Worm (Caenorhabditis elegans) whole organism, young adult: Measurements from ENCODE around the gene F26H11.8.

Experiments
- B0035.1 ChIP-seq: sonication (generic microtip); optimal IDR thresholded peaks from 2 replicates; lab custom pipeline; 2016; ENCODE audit warnings: missing genetic modification characterization, mild to moderate bottlenecking, missing compliant biosample characterization, missing genotype, missing genetic modification reagents
- B0336.3 ChIP-seq: fragments of 200-800 bp; sonication (Bioruptor generic); IDR thresholded peaks from 2 replicates; pipeline ENCODE4 v1.3.6; 2022; ENCODE audit warnings: missing genetic modification characterization, missing compliant biosample characterization
- F23B12.7 ChIP-seq: sonication (generic microtip); optimal IDR thresholded peaks from 2 replicates; lab custom pipeline; 2017; ENCODE audit warnings: missing genetic modification characterization, mild to moderate bottlenecking, missing compliant biosample characterization, antibody characterized with exemption, moderate library complexity; ENCODE audit not compliant: insufficient read depth
- F49E8.2 ChIP-seq: sonication (generic microtip); optimal IDR thresholded peaks from 3 replicates; lab custom pipeline; 2017; ENCODE audit warnings: missing genetic modification characterization, mild to moderate bottlenecking, missing compliant biosample characterization, antibody characterized with exemption, moderate library complexity; ENCODE audit not compliant: insufficient read depth
- F55B11.4 ChIP-seq: sonication (generic microtip); optimal IDR thresholded peaks from 2 replicates; lab custom pipeline; 2016; ENCODE audit warnings: missing compliant biosample characterization, missing genetic modification characterization, borderline replicate concordance; ENCODE audit not compliant: insufficient read depth
- K11D2.4 ChIP-seq: fragments of 200-800 bp; sonication (Bioruptor generic); IDR thresholded peaks from 2 replicates; pipeline ENCODE4 v1.3.6; 2022; ENCODE audit warnings: missing genetic modification reagents, missing genetic modification characterization, missing compliant biosample characterization
- ZK185.1 ChIP-seq: sonication (generic microtip); optimal IDR thresholded peaks from 2 replicates; lab custom pipeline; 2016; ENCODE audit warnings: mild to moderate bottlenecking, missing genetic modification characterization, missing compliant biosample characterization; ENCODE audit not compliant: poor library complexity, severe bottlenecking
- akir-1 ChIP-seq: fragments of 200-800 bp; sonication (Bioruptor generic); optimal IDR thresholded peaks from 2 replicates; lab custom pipeline; 2018; ENCODE audit warnings: mild to moderate bottlenecking, missing genetic modification characterization, moderate library complexity, missing compliant biosample characterization
- atf-7 ChIP-seq: sonication (generic microtip); optimal IDR thresholded peaks from 2 replicates; lab custom pipeline; 2017; ENCODE audit warnings: mild to moderate bottlenecking, missing genetic modification characterization, missing compliant biosample characterization
- attf-3 ChIP-seq: fragments of 200-800 bp; sonication (Bioruptor generic); conservative IDR thresholded peaks from 2 replicates; pipeline ENCODE4 v1.3.6; 2022; ENCODE audit warnings: missing genetic modification reagents, missing genetic modification characterization, missing compliant biosample characterization
- attf-6 ChIP-seq: fragments of 200-800 bp; sonication (Bioruptor generic); IDR thresholded peaks from 2 replicates; pipeline ENCODE4 v1.3.6; 2022; ENCODE audit warnings: missing genetic modification reagents, missing genetic modification characterization, missing compliant biosample characterization
- bed-2 ChIP-seq: fragments of 200-800 bp; sonication (Bioruptor generic); IDR thresholded peaks from 2 replicates; pipeline ENCODE4 v1.3.6; 2022; ENCODE audit warnings: missing genetic modification reagents, missing genetic modification characterization, missing compliant biosample characterization
- ceh-27 ChIP-seq: fragments of 200-800 bp; sonication (Bioruptor generic); optimal IDR thresholded peaks from 2 replicates; lab custom pipeline; 2018; ENCODE audit warnings: mild to moderate bottlenecking, missing genetic modification characterization, moderate library complexity, missing compliant biosample characterization
- ceh-40 ChIP-seq: fragments of 200-800 bp; sonication (Bioruptor generic); IDR thresholded peaks from 2 replicates; pipeline ENCODE4 v1.3.6; 2022; ENCODE audit warnings: missing genetic modification characterization, missing compliant biosample characterization
- chd-7 ChIP-seq: sonication (generic microtip); optimal IDR thresholded peaks from 2 replicates; lab custom pipeline; 2016; ENCODE audit warnings: mild to moderate bottlenecking, missing genetic modification characterization, moderate library complexity, missing compliant biosample characterization
- dox-1 ChIP-seq: fragments of 200-800 bp; sonication (Bioruptor generic); IDR thresholded peaks from 2 replicates; pipeline ENCODE4 v1.3.6; 2022; ENCODE audit warnings: missing genetic modification reagents, missing genetic modification characterization, missing compliant biosample characterization
- dpl-1 ChIP-seq: fragments of 150-350 bp; optimal IDR thresholded peaks from 2 replicates; lab custom pipeline; 2014; ENCODE audit warnings: missing biosample characterization, missing genetic modification reagents, missing genetic modification characterization
- efl-1 ChIP-seq: fragments of 150-350 bp; optimal IDR thresholded peaks from 2 replicates; lab custom pipeline; 2014; ENCODE audit warnings: missing biosample characterization, missing genetic modification reagents, missing genetic modification characterization
- egl-44 ChIP-seq: fragments of 200-800 bp; sonication (Bioruptor generic); IDR thresholded peaks from 2 replicates; pipeline ENCODE4 v1.3.6; 2022; ENCODE audit warnings: missing genetic modification reagents, missing genetic modification characterization, missing compliant biosample characterization
- egrh-3 ChIP-seq: fragments of 200-800 bp; sonication (Bioruptor generic); IDR thresholded peaks from 2 replicates; pipeline ENCODE4 v1.3.6; 2022; ENCODE audit warnings: missing genetic modification reagents, missing genetic modification characterization, missing compliant biosample characterization
- fkh-3 ChIP-seq: sonication (generic microtip); optimal IDR thresholded peaks from 2 replicates; lab custom pipeline; 2016; ENCODE audit warnings: mild to moderate bottlenecking, missing genetic modification characterization, missing compliant biosample characterization
- gei-17 ChIP-seq: fragments of 200-800 bp; sonication (Bioruptor generic); optimal IDR thresholded peaks from 2 replicates; lab custom pipeline; 2018; ENCODE audit warnings: mild to moderate bottlenecking, missing genetic modification characterization, missing compliant biosample characterization
- him-1 ChIP-seq: sonication (generic microtip); optimal IDR thresholded peaks from 2 replicates; lab custom pipeline; 2016; ENCODE audit warnings: missing genotype, missing genetic modification reagents, missing genetic modification characterization, missing compliant biosample characterization
- hmg-1.2 ChIP-seq: fragments of 200-800 bp; sonication (Bioruptor generic); IDR thresholded peaks from 2 replicates; pipeline ENCODE4 v1.3.6; 2022; ENCODE audit warnings: missing genetic modification reagents, missing genetic modification characterization, missing compliant biosample characterization
- lag-1 ChIP-seq: fragments of 200-800 bp; sonication (Bioruptor generic); IDR thresholded peaks from 2 replicates; pipeline ENCODE4 v1.3.6; 2022; ENCODE audit warnings: missing genetic modification reagents, missing genetic modification characterization, missing compliant biosample characterization
- lin-54 ChIP-seq: fragments of 200-800 bp; sonication (Bioruptor generic); optimal IDR thresholded peaks from 2 replicates; lab custom pipeline; 2018; ENCODE audit warnings: mild to moderate bottlenecking, missing genetic modification characterization, missing compliant biosample characterization
- lir-1 ChIP-seq: fragments of 200-800 bp; sonication (Bioruptor generic); conservative IDR thresholded peaks from 2 replicates; pipeline ENCODE4 v1.3.6; 2022; ENCODE audit warnings: missing genetic modification reagents, missing genetic modification characterization, missing compliant biosample characterization
- madf-8 ChIP-seq: fragments of 200-800 bp; sonication (Bioruptor generic); conservative IDR thresholded peaks from 2 replicates; pipeline ENCODE4 v1.3.6; 2022; ENCODE audit warnings: missing genetic modification reagents, missing genetic modification characterization, missing compliant biosample characterization
- mes-4 ChIP-seq: sonication (generic microtip); optimal IDR thresholded peaks from 2 replicates; lab custom pipeline; 2016; ENCODE audit warnings: missing genotype, missing genetic modification characterization, missing compliant biosample characterization
- nfya-1 ChIP-seq: sonication (generic microtip); optimal IDR thresholded peaks from 2 replicates; lab custom pipeline; 2017; ENCODE audit warnings: antibody characterized with exemption, missing compliant biosample characterization, missing genetic modification characterization, borderline replicate concordance; ENCODE audit not compliant: insufficient read depth
- nhr-179 ChIP-seq: sonication (generic microtip); optimal IDR thresholded peaks from 2 replicates; lab custom pipeline; 2016; ENCODE audit warnings: mild to moderate bottlenecking, missing genetic modification characterization, missing compliant biosample characterization
- nhr-80 ChIP-seq: sonication (generic microtip); optimal IDR thresholded peaks from 2 replicates; lab custom pipeline; 2016; ENCODE audit warnings: missing genetic modification characterization, missing compliant biosample characterization
- pbrm-1 ChIP-seq: fragments of 200-800 bp; sonication (Bioruptor generic); IDR thresholded peaks from 2 replicates; pipeline ENCODE4 v1.3.6; 2022; ENCODE audit warnings: missing genetic modification reagents, missing genetic modification characterization, missing compliant biosample characterization
- rcor-1 ChIP-seq: fragments of 200-800 bp; sonication (Bioruptor generic); IDR thresholded peaks from 2 replicates; pipeline ENCODE4 v1.3.6; 2022; ENCODE audit warnings: missing genetic modification reagents, missing genetic modification characterization, missing compliant biosample characterization
- rec-8 ChIP-seq, 2 experiments: sonication (generic microtip); optimal IDR thresholded peaks; 2 replicates each; lab custom pipeline; 2016; ENCODE audit warnings: mild to moderate bottlenecking in 2 of 2, missing genetic modification characterization in 2 of 2, missing genetic modification reagents in 2 of 2, missing genotype in 2 of 2, missing biosample characterization in 1 of 2, missing compliant biosample characterization in 1 of 2, moderate library complexity in 1 of 2
- sea-2 ChIP-seq: fragments of 200-800 bp; sonication (Bioruptor generic); IDR thresholded peaks from 2 replicates; pipeline ENCODE4 v1.3.6; 2022; ENCODE audit warnings: missing genetic modification characterization, missing compliant biosample characterization
- snpc-3.4 ChIP-seq: sonication (generic microtip); optimal IDR thresholded peaks from 2 replicates; lab custom pipeline; 2017; ENCODE audit warnings: missing genetic modification characterization, mild to moderate bottlenecking, missing compliant biosample characterization, antibody characterized with exemption, moderate library complexity, missing genotype, missing genetic modification reagents
- snpc-4 ChIP-seq, 5 experiments: fragments of 150-350 bp in 1 of 5; sonication (generic microtip) in 4 of 5; optimal IDR thresholded peaks; 2 replicates each; lab custom pipeline; 2014 to 2018; ENCODE audit warnings: missing genetic modification characterization in 5 of 5, missing biosample characterization in 3 of 5, antibody characterized with exemption in 2 of 5, mild to moderate bottlenecking in 2 of 5, missing compliant biosample characterization in 2 of 5, missing genotype in 2 of 5, moderate library complexity in 2 of 5, missing genetic modification reagents in 1 of 5
- somi-1 ChIP-seq: fragments of 200-800 bp; sonication (Bioruptor generic); optimal IDR thresholded peaks from 2 replicates; lab custom pipeline; 2018; ENCODE audit warnings: mild to moderate bottlenecking, missing genetic modification characterization, missing compliant biosample characterization
- sptf-2 ChIP-seq: fragments of 200-800 bp; sonication (Bioruptor generic); optimal IDR thresholded peaks from 2 replicates; lab custom pipeline; 2018; ENCODE audit warnings: mild to moderate bottlenecking, missing genetic modification characterization, missing compliant biosample characterization
- tbp1 ChIP-seq: fragments of 200-800 bp; sonication (Bioruptor generic); optimal IDR thresholded peaks from 2 replicates; lab custom pipeline; 2018; ENCODE audit warnings: mild to moderate bottlenecking, missing genetic modification characterization, missing compliant biosample characterization
- unc-130 ChIP-seq: sonication (generic microtip); optimal IDR thresholded peaks from 2 replicates; lab custom pipeline; 2016; ENCODE audit warnings: missing genetic modification reagents, missing genetic modification characterization, missing compliant biosample characterization
- zfh-2 ChIP-seq: fragments of 200-800 bp; sonication (Bioruptor generic); conservative IDR thresholded peaks from 2 replicates; pipeline ENCODE4 v1.3.6; 2022; ENCODE audit warnings: missing genetic modification reagents, missing genetic modification characterization, missing compliant biosample characterization

The F26H11.8 gene

ce11 chrII:14361719-14362118 lies 26.6 kb upstream of the F26H11.8 start, which contains the start of gene tebp-1:
Gene tebp-1, plus strand, starts transcription at chrII:14362019.
- TF ChIP-seq fkh-3 (tag; lab: Kevin White, UChicago) = no peak
- no peak for TF ChIP-seq atf-7
- TF ChIP-seq lin-54 (GFP tag; lab: Kevin White, UChicago) = no peak
- TF ChIP-seq attf-3 (GFP tag; lab: Robert Waterston, UW) = no peak
- no peak for TF ChIP-seq efl-1 (GFP tag; lab: Kevin White, UChicago)
- TF ChIP-seq, all 124 proteins: peak for 0

- TF ChIP-seq nfya-1 (tag; lab: Kevin White, UChicago) (no peak), sea-2 (GFP tag; lab: Robert Waterston, UW) (no peak), madf-8 (GFP tag; lab: Robert Waterston, UW) (peak; percentile 49), dox-1 (GFP tag; lab: Robert Waterston, UW) (peak; percentile 54), lin-54 (GFP tag; lab: Kevin White, UChicago) (peak; percentile 68), gei-17 (GFP tag; lab: Kevin White, UChicago) (no peak), akir-1 (GFP tag; lab: Kevin White, UChicago) (no peak), lag-1 (no peak), fkh-3 (tag; lab: Kevin White, UChicago) (no peak), snpc-3.4 (tag; lab: Kevin White, UChicago) (peak; percentile 13), F23B12.7 (no peak), nhr-179 (no peak), efl-1 (GFP tag; lab: Kevin White, UChicago) (peak; percentile 40), nhr-80 (tag; lab: Kevin White, UChicago) (peak; percentile 44), egrh-3 (GFP tag; lab: Robert Waterston, UW) (no peak), atf-7 (no peak), egl-44 (no peak), ceh-27 (GFP tag; lab: Kevin White, UChicago) (peak; percentile 12), zfh-2 (GFP tag; lab: Robert Waterston, UW) (peak; percentile 61), pbrm-1 (no peak), F49E8.2 (peak; percentile 3), unc-130 (GFP tag; lab: Kevin White, UChicago) (peak; percentile 12), B0336.3 (no peak), B0035.1 (tag; lab: Kevin White, UChicago) (no peak), somi-1 (no peak), ceh-40 (no peak), tbp1 (GFP tag; lab: Kevin White, UChicago) (peak; percentile 9), hmg-1.2 (GFP tag; lab: Robert Waterston, UW) (peak; percentile 10; the same call in 1 of the 2 replicates), attf-3 (GFP tag; lab: Robert Waterston, UW) (no peak), attf-6 (GFP tag; lab: Robert Waterston, UW) (no peak), chd-7 (no peak), him-1 (tag; lab: Kevin White, UChicago) (peak; percentile 3), bed-2 (GFP tag; lab: Robert Waterston, UW) (no peak), rec-8 (tag; optimal IDR thresholded peaks at IDR 0.05; lab: Kevin White, UChicago) (no peak), rcor-1 (0 out of 2 replicates have a peak, but pooled peaks have one; percentile 17), mes-4 (tag; lab: Kevin White, UChicago) (no peak), K11D2.4 (GFP tag; lab: Robert Waterston, UW) (no peak), F55B11.4 (tag; lab: Kevin White, UChicago) (no peak), dpl-1 (GFP tag; lab: Kevin White, UChicago) (peak; percentile 39), ZK185.1 (tag; lab: Kevin White, UChicago) (no peak), lir-1 (GFP tag; lab: Robert Waterston, UW) (no peak), snpc-4 (GFP tag; optimal IDR thresholded peaks at IDR 0.05; lab: Kevin White, UChicago) (no peak), snpc-4 (tag; optimal IDR thresholded peaks at IDR 0.05; lab: Kevin White, UChicago) (peak in 2 of 4 experiments; percentile 20 to 38), sptf-2 (GFP tag; lab: Kevin White, UChicago) (no peak)
Measured at ce11 chrII:14365182-14365751, 23.0 kb upstream of the F26H11.8 start, which contains the start of gene imb-2. Gene imb-2, plus strand, starts transcription at chrII:14365701.
